Worm (Caenorhabditis elegans): ENCODE measurements around the gene F16G10.10.

ce11 chrII:2341515-2341914 lies 49.3 kb downstream of the F16G10.10 start, which contains the start of gene enri-1:
- TF ChIP-seq unc-62 (GFP tag; optimal IDR thresholded peaks at IDR 0.05) = no peak
- TF ChIP-seq lin-39 (tag; optimal IDR thresholded peaks at IDR 0.05) = no peak
- no peak for TF ChIP-seq ZK546.5 (tag; optimal IDR thresholded peaks at IDR 0.05)
- no peak for TF ChIP-seq ceh-28 (tag; optimal IDR thresholded peaks at IDR 0.05)
- TF ChIP-seq snpc-4 (tag; optimal IDR thresholded peaks at IDR 0.05) = no peak
- no peak for TF ChIP-seq hmg-11 (tag; optimal IDR thresholded peaks at IDR 0.05)
- TF ChIP-seq R02D3.7 (tag; optimal IDR thresholded peaks at IDR 0.05) = no peak
- TF ChIP-seq tbx-2 (tag; optimal IDR thresholded peaks at IDR 0.05) = no peak
- no peak for TF ChIP-seq ceh-82 (tag; optimal IDR thresholded peaks at IDR 0.05)
- TF ChIP-seq pha-4 (tag; optimal IDR thresholded peaks at IDR 0.05) = no peak
- TF ChIP-seq egl-27 (tag; optimal IDR thresholded peaks at IDR 0.05) = no peak
- TF ChIP-seq skn-1 (tag; optimal IDR thresholded peaks at IDR 0.05) = no peak
- no peak for TF ChIP-seq nhr-76 (tag; optimal IDR thresholded peaks at IDR 0.05)

Data from whole organism, L3 larva.